Worm (Caenorhabditis elegans) whole organism, young adult: ENCODE results near the gene Y39B6A.34.

Source experiments
- F10E7.11 ChIP-seq: sonication (generic microtip); optimal IDR thresholded peaks from 2 replicates; lab custom pipeline; 2017; ENCODE audit warnings: mild to moderate bottlenecking, missing genetic modification characterization, moderate library complexity, missing compliant biosample characterization
- F57A8.1 ChIP-seq: fragments of 200-800 bp; sonication (Bioruptor generic); optimal IDR thresholded peaks from 2 replicates; lab custom pipeline; 2018; ENCODE audit warnings: mild to moderate bottlenecking, missing genetic modification characterization, moderate library complexity, missing compliant biosample characterization
- cebp-2 ChIP-seq: fragments of 200-800 bp; sonication (Bioruptor generic); IDR thresholded peaks from 2 replicates; pipeline ENCODE4 v1.3.6; 2022; ENCODE audit warnings: missing genetic modification characterization, missing compliant biosample characterization
- ceh-58 ChIP-seq: fragments of 200-800 bp; sonication (Bioruptor generic); IDR thresholded peaks from 2 replicates; pipeline ENCODE4 v1.3.6; 2022; ENCODE audit warnings: missing genetic modification characterization, missing compliant biosample characterization
- ceh-91 ChIP-seq: fragments of 200-800 bp; sonication (Bioruptor generic); IDR thresholded peaks from 2 replicates; pipeline ENCODE4 v1.3.6; 2022; ENCODE audit warnings: missing genetic modification reagents, missing genetic modification characterization, missing compliant biosample characterization
- chd-7 ChIP-seq: sonication (generic microtip); optimal IDR thresholded peaks from 2 replicates; lab custom pipeline; 2016; ENCODE audit warnings: mild to moderate bottlenecking, missing genetic modification characterization, moderate library complexity, missing compliant biosample characterization
- egrh-3 ChIP-seq: fragments of 200-800 bp; sonication (Bioruptor generic); IDR thresholded peaks from 2 replicates; pipeline ENCODE4 v1.3.6; 2022; ENCODE audit warnings: missing genetic modification reagents, missing genetic modification characterization, missing compliant biosample characterization
- nfya-1 ChIP-seq: sonication (generic microtip); optimal IDR thresholded peaks from 2 replicates; lab custom pipeline; 2017; ENCODE audit warnings: antibody characterized with exemption, missing compliant biosample characterization, missing genetic modification characterization, borderline replicate concordance; ENCODE audit not compliant: insufficient read depth
- repo-1 ChIP-seq: sonication (generic microtip); optimal IDR thresholded peaks from 2 replicates; lab custom pipeline; 2017; ENCODE audit warnings: mild to moderate bottlenecking, missing genetic modification characterization, missing compliant biosample characterization
- sea-2 ChIP-seq: fragments of 200-800 bp; sonication (Bioruptor generic); IDR thresholded peaks from 2 replicates; pipeline ENCODE4 v1.3.6; 2022; ENCODE audit warnings: missing genetic modification characterization, missing compliant biosample characterization
- unc-62 ChIP-seq: fragments of 150-350 bp; optimal IDR thresholded peaks from 2 replicates; lab custom pipeline; 2014; ENCODE audit warnings: missing biosample characterization, missing genetic modification reagents, missing genetic modification characterization
- ztf-3 ChIP-seq: fragments of 200-800 bp; sonication (Bioruptor generic); optimal IDR thresholded peaks from 2 replicates; lab custom pipeline; 2018; ENCODE audit warnings: mild to moderate bottlenecking, missing genetic modification characterization, missing compliant biosample characterization

- TF ChIP-seq unc-62 (GFP tag; lab: Kevin White, UChicago), result no peak
- no peak for TF ChIP-seq F57A8.1 (GFP tag; lab: Kevin White, UChicago)
- no peak for TF ChIP-seq chd-7 (tag; lab: Kevin White, UChicago)
- no peak for TF ChIP-seq ceh-91 (GFP tag; lab: Robert Waterston, UW)
- no peak for TF ChIP-seq ztf-3
- no peak for TF ChIP-seq sea-2 (GFP tag; lab: Robert Waterston, UW)
- TF ChIP-seq F10E7.11 (tag; lab: Kevin White, UChicago), result no peak
- TF ChIP-seq repo-1 (tag; lab: Kevin White, UChicago), result no peak
- no peak for TF ChIP-seq cebp-2 (GFP tag; lab: Robert Waterston, UW)
- no peak for TF ChIP-seq egrh-3 (GFP tag; lab: Robert Waterston, UW)
- TF ChIP-seq ceh-58 (GFP tag; lab: Robert Waterston, UW), result no peak
- no peak for TF ChIP-seq nfya-1 (tag; lab: Kevin White, UChicago)
Observed at ce11 chrV:18993017-18993416, 7.8 kb upstream of the Y39B6A.34 start.
